Worm (Caenorhabditis elegans) whole organism, young adult: ENCODE measurements around the gene R13A1.3.

Source experiments
- B0019.2 ChIP-seq: fragments of 200-800 bp; sonication (Bioruptor generic); conservative IDR thresholded peaks from 2 replicates; pipeline ENCODE4 v1.3.6; 2022; ENCODE audit warnings: missing genetic modification reagents, missing genetic modification characterization, missing compliant biosample characterization
- F10E7.11 ChIP-seq: sonication (generic microtip); optimal IDR thresholded peaks from 2 replicates; lab custom pipeline; 2017; ENCODE audit warnings: mild to moderate bottlenecking, missing genetic modification characterization, moderate library complexity, missing compliant biosample characterization
- F39B2.1 ChIP-seq: fragments of 200-800 bp; sonication (Bioruptor generic); IDR thresholded peaks from 2 replicates; pipeline ENCODE4 v1.3.6; 2022; ENCODE audit warnings: missing genetic modification reagents, missing genetic modification characterization, missing compliant biosample characterization
- T26A5.8 ChIP-seq: sonication (generic microtip); optimal IDR thresholded peaks from 2 replicates; lab custom pipeline; 2016; ENCODE audit warnings: missing genetic modification characterization, missing compliant biosample characterization
- Y95B8A.8 ChIP-seq: fragments of 200-800 bp; sonication (Bioruptor generic); IDR thresholded peaks from 2 replicates; pipeline ENCODE4 v1.3.6; 2022; ENCODE audit warnings: missing genetic modification reagents, missing genetic modification characterization, missing compliant biosample characterization
- akir-1 ChIP-seq: fragments of 200-800 bp; sonication (Bioruptor generic); optimal IDR thresholded peaks from 2 replicates; lab custom pipeline; 2018; ENCODE audit warnings: mild to moderate bottlenecking, missing genetic modification characterization, moderate library complexity, missing compliant biosample characterization
- aptf-2 ChIP-seq: fragments of 200-800 bp; sonication (Bioruptor generic); conservative IDR thresholded peaks from 2 replicates; pipeline ENCODE4 v1.3.6; 2022; ENCODE audit warnings: missing genetic modification reagents, missing genetic modification characterization, missing compliant biosample characterization
- atf-7 ChIP-seq: sonication (generic microtip); optimal IDR thresholded peaks from 2 replicates; lab custom pipeline; 2017; ENCODE audit warnings: mild to moderate bottlenecking, missing genetic modification characterization, missing compliant biosample characterization
- attf-3 ChIP-seq: fragments of 200-800 bp; sonication (Bioruptor generic); conservative IDR thresholded peaks from 2 replicates; pipeline ENCODE4 v1.3.6; 2022; ENCODE audit warnings: missing genetic modification reagents, missing genetic modification characterization, missing compliant biosample characterization
- attf-5 ChIP-seq: fragments of 200-800 bp; sonication (Bioruptor generic); optimal IDR thresholded peaks from 2 replicates; lab custom pipeline; 2018; ENCODE audit warnings: mild to moderate bottlenecking, missing genetic modification characterization, missing compliant biosample characterization
- bed-1 ChIP-seq: fragments of 200-800 bp; sonication (Bioruptor generic); IDR thresholded peaks from 2 replicates; pipeline ENCODE4 v1.3.6; 2022; ENCODE audit warnings: missing genetic modification reagents, missing genetic modification characterization, missing compliant biosample characterization
- cebp-1 ChIP-seq, 2 experiments: fragments of 200-800 bp in 1 of 2; sonication (Bioruptor generic) in 1 of 2; sonication (generic microtip) in 1 of 2; IDR thresholded peaks in 1 of 2; optimal IDR thresholded peaks in 1 of 2; 2 replicates each; pipeline versions ENCODE4 v1.3.6 to Lab custom; 2017 to 2022; ENCODE audit warnings: missing compliant biosample characterization in 2 of 2, missing genetic modification characterization in 2 of 2, mild to moderate bottlenecking in 1 of 2, missing genetic modification reagents in 1 of 2, moderate library complexity in 1 of 2
- ceh-91 ChIP-seq: fragments of 200-800 bp; sonication (Bioruptor generic); IDR thresholded peaks from 2 replicates; pipeline ENCODE4 v1.3.6; 2022; ENCODE audit warnings: missing genetic modification reagents, missing genetic modification characterization, missing compliant biosample characterization
- dpff-1 ChIP-seq: sonication (generic microtip); optimal IDR thresholded peaks from 2 replicates; lab custom pipeline; 2017; ENCODE audit warnings: mild to moderate bottlenecking, missing genetic modification characterization, missing compliant biosample characterization
- egrh-3 ChIP-seq: fragments of 200-800 bp; sonication (Bioruptor generic); IDR thresholded peaks from 2 replicates; pipeline ENCODE4 v1.3.6; 2022; ENCODE audit warnings: missing genetic modification reagents, missing genetic modification characterization, missing compliant biosample characterization
- gei-17 ChIP-seq: fragments of 200-800 bp; sonication (Bioruptor generic); optimal IDR thresholded peaks from 2 replicates; lab custom pipeline; 2018; ENCODE audit warnings: mild to moderate bottlenecking, missing genetic modification characterization, missing compliant biosample characterization
- hrde-1 ChIP-seq: sonication (generic microtip); optimal IDR thresholded peaks from 2 replicates; lab custom pipeline; 2016; ENCODE audit warnings: missing genetic modification characterization, mild to moderate bottlenecking, missing compliant biosample characterization, moderate library complexity, missing genotype, missing genetic modification reagents, borderline replicate concordance
- lin-26 ChIP-seq: fragments of 200-800 bp; sonication (Bioruptor generic); IDR thresholded peaks from 2 replicates; pipeline ENCODE4 v1.3.6; 2022; ENCODE audit warnings: missing genetic modification reagents, missing genetic modification characterization, missing compliant biosample characterization
- lin-35 ChIP-seq, 3 experiments: fragments of 150-350 bp in 2 of 3; sonication (generic microtip) in 1 of 3; optimal IDR thresholded peaks; 2 replicates each; lab custom pipeline; 2014 to 2018; ENCODE audit warnings: missing biosample characterization in 3 of 3, missing genetic modification characterization in 3 of 3, missing genetic modification reagents in 3 of 3
- lin-54 ChIP-seq: fragments of 200-800 bp; sonication (Bioruptor generic); optimal IDR thresholded peaks from 2 replicates; lab custom pipeline; 2018; ENCODE audit warnings: mild to moderate bottlenecking, missing genetic modification characterization, missing compliant biosample characterization
- madf-10 ChIP-seq: sonication (generic microtip); optimal IDR thresholded peaks from 2 replicates; lab custom pipeline; 2016; ENCODE audit warnings: mild to moderate bottlenecking, missing genetic modification characterization, missing compliant biosample characterization
- nhr-120 ChIP-seq: fragments of 200-800 bp; sonication (Bioruptor generic); IDR thresholded peaks from 2 replicates; pipeline ENCODE4 v1.3.6; 2022; ENCODE audit warnings: missing genetic modification characterization, missing compliant biosample characterization
- nhr-90 ChIP-seq: sonication (generic microtip); optimal IDR thresholded peaks from 2 replicates; lab custom pipeline; 2016; ENCODE audit warnings: missing genotype, mild to moderate bottlenecking, missing genetic modification characterization, missing compliant biosample characterization
- snpc-1.3 ChIP-seq: sonication (generic microtip); optimal IDR thresholded peaks from 2 replicates; lab custom pipeline; 2017; ENCODE audit warnings: missing genetic modification characterization, mild to moderate bottlenecking, missing compliant biosample characterization, antibody characterized with exemption, moderate library complexity, missing genotype, missing genetic modification reagents; ENCODE audit not compliant: insufficient read depth
- somi-1 ChIP-seq: fragments of 200-800 bp; sonication (Bioruptor generic); optimal IDR thresholded peaks from 2 replicates; lab custom pipeline; 2018; ENCODE audit warnings: mild to moderate bottlenecking, missing genetic modification characterization, missing compliant biosample characterization
- tbx-9 ChIP-seq: sonication (generic microtip); optimal IDR thresholded peaks from 2 replicates; lab custom pipeline; 2016; ENCODE audit warnings: borderline replicate concordance, missing genetic modification characterization, inconsistent platforms, missing compliant biosample characterization
- unc-130 ChIP-seq: sonication (generic microtip); optimal IDR thresholded peaks from 2 replicates; lab custom pipeline; 2016; ENCODE audit warnings: missing genetic modification reagents, missing genetic modification characterization, missing compliant biosample characterization
- unc-62 ChIP-seq: fragments of 150-350 bp; optimal IDR thresholded peaks from 2 replicates; lab custom pipeline; 2014; ENCODE audit warnings: missing biosample characterization, missing genetic modification reagents, missing genetic modification characterization
- ztf-6 ChIP-seq: fragments of 200-800 bp; sonication (Bioruptor generic); IDR thresholded peaks from 2 replicates; pipeline ENCODE4 v1.3.6; 2022; ENCODE audit warnings: missing genetic modification reagents, missing genetic modification characterization, missing compliant biosample characterization

R13A1.3 gene

DNA sequence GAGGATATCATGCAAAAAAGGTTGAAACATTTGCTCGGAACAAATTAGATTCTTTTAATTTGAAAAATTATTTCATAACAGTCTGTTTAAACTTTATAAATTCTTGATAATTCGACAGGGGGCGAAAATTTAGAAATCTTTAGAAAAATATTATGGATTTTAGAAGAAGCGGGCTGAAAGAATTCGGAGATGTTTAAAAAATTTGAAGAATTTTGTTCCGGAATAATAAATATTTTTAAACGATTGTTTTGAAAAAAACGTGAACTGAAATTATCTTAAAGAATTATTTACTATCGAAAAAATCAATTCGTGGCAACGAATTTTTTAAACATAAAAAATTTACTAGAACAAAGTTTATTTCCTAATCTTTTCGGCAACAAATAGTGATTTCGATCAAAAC is at the start of gene R13A1.3:
TSS of gene R13A1.3 (plus strand) at position 301 of the 400 bp plus-strand sequence.
- TF ChIP-seq cebp-1 (GFP tag; IDR thresholded peaks at IDR 0.05; lab: Robert Waterston, UW) (no peak), cebp-1 (tag; optimal IDR thresholded peaks at IDR 0.05; lab: Kevin White, UChicago) (no peak), F39B2.1 (GFP tag; lab: Robert Waterston, UW) (no peak), gei-17 (GFP tag; lab: Kevin White, UChicago) (no peak), aptf-2 (GFP tag; lab: Robert Waterston, UW) (no peak), lin-26 (GFP tag; lab: Robert Waterston, UW) (no peak), lin-54 (no peak), attf-5 (GFP tag; lab: Kevin White, UChicago) (no peak), Y95B8A.8 (GFP tag; lab: Robert Waterston, UW) (no peak), egrh-3 (GFP tag; lab: Robert Waterston, UW) (no peak)
- TF ChIP-seq, all 124 proteins: peak for 0

- TF ChIP-seq snpc-1.3 = no peak
- TF ChIP-seq akir-1 (GFP tag; lab: Kevin White, UChicago) = no peak
- TF ChIP-seq lin-35 (GFP tag; optimal IDR thresholded peaks at IDR 0.05; lab: Kevin White, UChicago) = no peak
- no peak for TF ChIP-seq B0019.2 (GFP tag; lab: Robert Waterston, UW)
- TF ChIP-seq nhr-90 (tag; lab: Kevin White, UChicago) = no peak
These were observed 49.4 kb upstream of the R13A1.3 start, which contains the start of gene C34D4.2 for ce11 chrIV:7154356-7154755. Gene C34D4.2, plus strand, starts transcription at chrIV:7154656.

ce11 chrIV:7156356-7156755 is 47.4 kb upstream of the R13A1.3 start, which contains the start of gene maph-9:
Gene maph-9, plus strand, starts transcription at chrIV:7156628.
- TF ChIP-seq ceh-91 (GFP tag; lab: Robert Waterston, UW) = no peak
- no peak for TF ChIP-seq madf-10 (tag; lab: Kevin White, UChicago)
- no peak for TF ChIP-seq unc-62 (GFP tag; lab: Kevin White, UChicago)
- TF ChIP-seq dpff-1 (tag; lab: Kevin White, UChicago) = no peak
- TF ChIP-seq unc-130 (GFP tag; lab: Kevin White, UChicago) = no peak
- no peak for TF ChIP-seq tbx-9 (tag; lab: Kevin White, UChicago)

- no peak for TF ChIP-seq atf-7 (tag; lab: Kevin White, UChicago)
- no peak for TF ChIP-seq F10E7.11 (tag; lab: Kevin White, UChicago)
- TF ChIP-seq ztf-6 (GFP tag; lab: Robert Waterston, UW) = no peak
- no peak for TF ChIP-seq madf-10 (tag; lab: Kevin White, UChicago)
- TF ChIP-seq attf-5 (GFP tag; lab: Kevin White, UChicago) = no peak
- no peak for TF ChIP-seq T26A5.8 (tag; lab: Kevin White, UChicago)
- TF ChIP-seq bed-1 (GFP tag; lab: Robert Waterston, UW) = no peak
- TF ChIP-seq ceh-91 (GFP tag; lab: Robert Waterston, UW) = no peak
These were observed 45.6 kb upstream of the R13A1.3 start for ce11 chrIV:7158161-7158560.

DNA sequence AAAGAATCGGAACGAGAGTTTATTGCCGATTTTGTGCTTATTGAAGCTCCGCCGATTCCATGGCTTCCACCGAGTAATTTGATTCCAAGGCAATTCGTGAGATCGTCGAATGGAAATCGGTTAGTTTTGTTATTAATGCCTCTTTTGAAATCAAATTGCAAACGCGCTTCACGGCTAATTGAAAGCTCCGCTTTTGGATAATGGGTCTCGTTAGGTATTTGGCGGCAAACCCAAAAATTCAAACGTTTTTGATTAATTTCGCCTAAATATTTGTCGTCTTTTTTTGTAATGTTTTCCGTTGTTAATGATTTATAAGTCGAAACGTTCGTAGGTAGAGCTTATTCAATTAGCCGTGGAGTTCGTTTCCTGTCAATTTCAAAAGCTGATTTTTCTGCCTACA is 44.2 kb upstream of the R13A1.3 start:
- TF ChIP-seq hrde-1 (peak; percentile 11), snpc-1.3 (no peak), dpff-1 (tag; lab: Kevin White, UChicago) (no peak), somi-1 (GFP tag; lab: Kevin White, UChicago) (no peak)

- TF ChIP-seq cebp-1 (GFP tag; IDR thresholded peaks at IDR 0.05; lab: Robert Waterston, UW) (peak; percentile 43; the same call in 1 of the 2 replicates), cebp-1 (tag; optimal IDR thresholded peaks at IDR 0.05; lab: Kevin White, UChicago) (peak; percentile 88), attf-3 (GFP tag; lab: Robert Waterston, UW) (peak; percentile 91), nhr-120 (GFP tag; lab: Robert Waterston, UW) (no peak)
- TF ChIP-seq, all 124 proteins: peak for 2
These were observed 38.1 kb upstream of the R13A1.3 start, which contains the start of gene rpc-1 for ce11 chrIV:7165723-7166122. Gene rpc-1, minus strand, starts transcription at chrIV:7165748.
